Worm (Caenorhabditis elegans) whole organism, L4 larva: ENCODE measurements around the gene C10C5.5.
"Not testable (repeated sequence)": the region's sequence is repeated elsewhere in the genome, so short reads cannot be mapped to it uniquely, and the experiment has no call there.

Experiments
- F26F4.8 ChIP-seq: fragments of 200-800 bp; sonication (Bioruptor generic); conservative IDR thresholded peaks from 2 replicates; pipeline ENCODE4 v1.3.6; 2022; ENCODE audit warnings: missing genetic modification characterization, missing compliant biosample characterization
- daf-12 ChIP-seq: fragments of 150-350 bp; optimal IDR thresholded peaks from 2 replicates; lab custom pipeline; 2014; ENCODE audit warnings: missing biosample characterization, missing genetic modification reagents, missing genetic modification characterization
- egl-27 ChIP-seq: sonication (generic microtip); optimal IDR thresholded peaks from 3 replicates; lab custom pipeline; 2017; ENCODE audit warnings: missing biosample characterization, missing genetic modification reagents, missing genetic modification characterization
- fos-1 ChIP-seq: fragments of 150-350 bp; optimal IDR thresholded peaks from 2 replicates; lab custom pipeline; 2014; ENCODE audit warnings: missing biosample characterization, missing genetic modification characterization
- lin-13 ChIP-seq: fragments of 150-350 bp; optimal IDR thresholded peaks from 2 replicates; lab custom pipeline; 2014; ENCODE audit warnings: missing biosample characterization, missing genetic modification reagents, missing genetic modification characterization
- madf-5 ChIP-seq, 2 experiments: fragments of 200-800 bp; sonication (Bioruptor generic); IDR thresholded peaks; 2 replicates each; pipeline ENCODE4 v1.3.6; 2022; ENCODE audit warnings: missing compliant biosample characterization in 2 of 2, missing genetic modification characterization in 2 of 2
- mdl-1 ChIP-seq, 2 experiments: fragments of 150-350 bp in 1 of 2; sonication (generic microtip) in 1 of 2; optimal IDR thresholded peaks; 2 replicates each; lab custom pipeline; 2014 to 2017; ENCODE audit warnings: missing biosample characterization in 2 of 2, missing genetic modification characterization in 2 of 2
- nhr-76 ChIP-seq: fragments of 150-350 bp; optimal IDR thresholded peaks from 2 replicates; lab custom pipeline; 2014; ENCODE audit warnings: missing biosample characterization, missing genetic modification characterization
- snpc-4 ChIP-seq: fragments of 150-350 bp; optimal IDR thresholded peaks from 2 replicates; lab custom pipeline; 2014; ENCODE audit warnings: missing biosample characterization, missing genetic modification characterization

- not testable (repeated sequence) for TF ChIP-seq egl-27 (tag; lab: Kevin White, UChicago); madf-5 (GFP tag; IDR thresholded peaks at IDR 0.05; lab: Robert Waterston, UW); lin-13; fos-1 (tag; lab: Kevin White, UChicago); nhr-76 (tag; lab: Kevin White, UChicago); snpc-4; mdl-1 (tag; optimal IDR thresholded peaks at IDR 0.05; lab: Kevin White, UChicago); F26F4.8; daf-12
Measured at ce11 chrIV:9410766-9411165, 29.5 kb downstream of the C10C5.5 start.
